Fruit fly (Drosophila melanogaster) Kc167 (cell line): ENCODE results near the gene numb.

Experiments
- Sin3A ChIP-seq: fragments of >200 bp; optimal IDR thresholded peaks from 2 replicates; lab custom pipeline; 2018; ENCODE audit warnings: missing external identifiers
- psq ChIP-seq: fragments of >200 bp; optimal IDR thresholded peaks from 2 replicates; lab custom pipeline; 2017; ENCODE audit warnings: missing external identifiers
- ttk ChIP-seq: sonication (Bioruptor generic); optimal IDR thresholded peaks from 2 replicates; lab custom pipeline; 2017; ENCODE audit warnings: missing external identifiers

dm6 chr2L:9498185-9498984 is 61.1 kb downstream of the numb start:
- TF ChIP-seq psq (no peak), ttk (lab: Kevin White, UChicago) (no peak), Sin3A (no peak)
